Fruit fly (Drosophila melanogaster): ENCODE results near the gene CG42852.

Gene CG42852

DNA sequence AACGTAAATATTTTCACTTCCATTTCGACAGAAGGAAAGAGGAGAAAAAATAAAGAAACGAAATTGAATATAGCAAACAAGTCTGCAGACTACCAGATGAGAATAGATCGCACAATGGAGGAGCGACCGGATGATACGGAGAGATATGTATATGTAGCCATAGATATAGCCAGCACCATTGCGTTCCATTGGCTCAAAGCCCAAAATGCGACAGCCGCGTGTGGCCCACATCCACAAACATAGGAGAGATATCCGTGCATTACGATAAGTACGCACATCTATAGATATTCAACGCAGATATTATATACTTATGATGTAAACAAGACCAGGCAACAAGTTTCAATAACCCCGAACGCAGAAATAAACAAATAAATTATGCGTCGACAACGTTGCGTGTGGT, 48.0 kb downstream of the CG42852 start:
- TF ChIP-seq dsf (GFP tag; optimal IDR thresholded peaks at IDR 0.05; ENCODE audit: borderline replicate concordance) (no peak), h (GFP tag; optimal IDR thresholded peaks at IDR 0.05) (no peak), usp (GFP tag; optimal IDR thresholded peaks at IDR 0.05) (no peak), br (GFP tag; optimal IDR thresholded peaks at IDR 0.05) (no peak), CrebA (GFP tag; optimal IDR thresholded peaks at IDR 0.05; ENCODE audit: borderline replicate concordance) (no peak), ey (GFP tag; optimal IDR thresholded peaks at IDR 0.05) (no peak), Jra (GFP tag; optimal IDR thresholded peaks at IDR 0.05) (no peak), N (GFP tag; optimal IDR thresholded peaks at IDR 0.05) (no peak), Hr78 (GFP tag; optimal IDR thresholded peaks at IDR 0.05) (no peak), Hnf4 (GFP tag; optimal IDR thresholded peaks at IDR 0.05) (no peak), Abd-B (GFP tag; optimal IDR thresholded peaks at IDR 0.05) (no peak), Rel (GFP tag; optimal IDR thresholded peaks at IDR 0.05) (no peak), Rel (tag; optimal IDR thresholded peaks at IDR 0.05) (no peak), woc (GFP tag; optimal IDR thresholded peaks at IDR 0.05) (no peak), Hr83 (GFP tag; optimal IDR thresholded peaks at IDR 0.05; ENCODE audit: poor library complexity, severe bottlenecking) (no peak), fru (GFP tag; optimal IDR thresholded peaks at IDR 0.05) (no peak), Myc (optimal IDR thresholded peaks at IDR 0.05) (no peak), CG32264 (GFP tag; optimal IDR thresholded peaks at IDR 0.05) (no peak), GATAd (GFP tag; optimal IDR thresholded peaks at IDR 0.05) (no peak)

DNA sequence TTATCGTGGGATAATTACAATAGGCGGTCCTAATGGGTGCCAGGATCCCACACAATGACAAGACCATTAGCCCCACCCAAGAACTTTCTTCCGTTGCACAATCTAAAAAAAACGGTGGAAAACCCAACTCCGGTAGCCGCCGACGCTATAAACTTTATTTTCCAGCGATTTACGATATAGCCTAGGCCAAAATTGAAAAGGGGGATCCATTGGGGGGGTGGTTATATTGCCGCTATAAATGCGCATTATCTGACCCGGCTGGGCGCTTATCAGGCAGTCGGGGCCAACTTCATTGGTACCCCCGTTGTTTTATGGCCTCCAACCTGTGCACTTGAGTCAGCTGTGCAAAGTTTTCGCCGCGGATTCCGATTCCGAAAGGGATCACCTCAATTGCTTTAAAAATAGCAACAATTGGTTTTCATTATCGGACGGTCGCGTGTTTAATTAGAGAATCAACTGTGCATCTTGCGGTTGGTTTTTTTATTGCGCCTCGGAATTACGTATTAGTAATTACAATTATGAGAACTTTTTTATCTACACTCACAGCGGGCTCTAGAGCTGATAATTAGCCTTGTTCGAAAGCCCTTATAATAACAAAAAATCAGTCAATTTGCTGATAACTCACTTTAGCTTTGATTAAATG, 48.5 kb downstream of the CG42852 start:
- TF ChIP-seq dl (GFP tag; optimal IDR thresholded peaks at IDR 0.05; ENCODE audit: insufficient read depth in 1 of 2, partially characterized antibody in 2 of 2) (peak in 1 of 2 experiments; percentile 69), brk (GFP tag; optimal IDR thresholded peaks at IDR 0.05) (no peak), foxo (GFP tag; optimal IDR thresholded peaks at IDR 0.05) (peak; percentile 22 to 27), sage (GFP tag; optimal IDR thresholded peaks at IDR 0.05) (no peak), Hnf4 (GFP tag; optimal IDR thresholded peaks at IDR 0.05) (peak; percentile 43), sv (GFP tag; optimal IDR thresholded peaks at IDR 0.05) (no peak), woc (GFP tag; optimal IDR thresholded peaks at IDR 0.05) (no peak), HLH106 (tag; optimal IDR thresholded peaks at IDR 0.05) (peak; percentile 59), Vsx2 (GFP tag; optimal IDR thresholded peaks at IDR 0.05; ENCODE audit: partially characterized antibody) (no peak), tai (GFP tag; optimal IDR thresholded peaks at IDR 0.05) (no peak), Sp1 (GFP tag; optimal IDR thresholded peaks at IDR 0.05) (peak; percentile 73), OdsH (GFP tag; optimal IDR thresholded peaks at IDR 0.05) (peak; percentile 25), Hr78 (GFP tag; optimal IDR thresholded peaks at IDR 0.05) (no peak), Myc (optimal IDR thresholded peaks at IDR 0.05) (no peak), usp (GFP tag; optimal IDR thresholded peaks at IDR 0.05) (no peak), CrebA (GFP tag; optimal IDR thresholded peaks at IDR 0.05; ENCODE audit: borderline replicate concordance) (peak; percentile 84), CG9705 (GFP tag; optimal IDR thresholded peaks at IDR 0.05) (peak; percentile 7), h (GFP tag; optimal IDR thresholded peaks at IDR 0.05) (peak; percentile 72), Rel (GFP tag; optimal IDR thresholded peaks at IDR 0.05) (no peak), Rel (tag; optimal IDR thresholded peaks at IDR 0.05) (peak; percentile 81), rgr (GFP tag; optimal IDR thresholded peaks at IDR 0.05) (peak; percentile 54), Abd-B (GFP tag; optimal IDR thresholded peaks at IDR 0.05) (no peak), GATAd (GFP tag; optimal IDR thresholded peaks at IDR 0.05) (no peak), pan (optimal IDR thresholded peaks at IDR 0.05) (no peak), br (GFP tag; optimal IDR thresholded peaks at IDR 0.05) (peak; percentile 90), dsf (GFP tag; optimal IDR thresholded peaks at IDR 0.05; ENCODE audit: borderline replicate concordance) (no peak), Hr83 (GFP tag; optimal IDR thresholded peaks at IDR 0.05; ENCODE audit: poor library complexity, severe bottlenecking) (peak; percentile 48), CG32264 (GFP tag; optimal IDR thresholded peaks at IDR 0.05) (no peak), ey (GFP tag; optimal IDR thresholded peaks at IDR 0.05) (no peak), psq (GFP tag; optimal IDR thresholded peaks at IDR 0.05) (no peak), N (GFP tag; optimal IDR thresholded peaks at IDR 0.05) (no peak), Dif (GFP tag; optimal IDR thresholded peaks at IDR 0.05; ENCODE audit: partially characterized antibody) (no peak), Jra (GFP tag; optimal IDR thresholded peaks at IDR 0.05) (no peak), dmrt93B (GFP tag; optimal IDR thresholded peaks at IDR 0.05) (no peak), jim (GFP tag; optimal IDR thresholded peaks at IDR 0.05) (no peak), fru (GFP tag; optimal IDR thresholded peaks at IDR 0.05) (peak; percentile 52), Mio (GFP tag; optimal IDR thresholded peaks at IDR 0.05) (peak; percentile 16), lola (GFP tag; optimal IDR thresholded peaks at IDR 0.05) (no peak), Dfd (GFP tag; optimal IDR thresholded peaks at IDR 0.05) (no peak)
